Fruit fly (Drosophila melanogaster) whole organism, adult: ENCODE data around the gene et.

Source experiments
- CG11617 ChIP-seq: fragments of 200-800 bp; sonication (Bioruptor generic); optimal IDR thresholded peaks from 2 replicates; lab custom pipeline; 2017; ENCODE audit warnings: mild to moderate bottlenecking, missing biosample characterization, missing genetic modification reagents, missing genetic modification characterization
- CG12768 ChIP-seq: fragments of 200-800 bp; sonication (Bioruptor generic); optimal IDR thresholded peaks from 2 replicates; lab custom pipeline; 2017; ENCODE audit warnings: missing biosample characterization, missing genetic modification characterization, mild to moderate bottlenecking, moderate library complexity, missing genetic modification reagents
- CG1620 ChIP-seq: fragments of 200-800 bp; sonication (Bioruptor generic); optimal IDR thresholded peaks from 2 replicates; lab custom pipeline; 2016; ENCODE audit warnings: missing biosample characterization, missing genetic modification characterization
- CG7045 ChIP-seq: fragments of 200-800 bp; sonication (Bioruptor generic); optimal IDR thresholded peaks from 2 replicates; lab custom pipeline; 2017; ENCODE audit warnings: missing biosample characterization, mild to moderate bottlenecking, missing genetic modification characterization
- CG7101 ChIP-seq: fragments of 200-800 bp; sonication (Bioruptor generic); optimal IDR thresholded peaks from 2 replicates; lab custom pipeline; 2018; ENCODE audit warnings: missing biosample characterization, mild to moderate bottlenecking, missing genetic modification characterization, moderate library complexity
- Crg-1 ChIP-seq: fragments of 200-800 bp; sonication (Bioruptor generic); optimal IDR thresholded peaks from 2 replicates; lab custom pipeline; 2016; ENCODE audit warnings: missing biosample characterization, missing genetic modification characterization
- bab1 ChIP-seq: fragments of 200-800 bp; sonication (Bioruptor generic); optimal IDR thresholded peaks from 3 replicates; lab custom pipeline; 2019; ENCODE audit warnings: missing biosample characterization, mild to moderate bottlenecking, missing genetic modification characterization, moderate library complexity
- ovo ChIP-seq: fragments of 200-800 bp; sonication (Bioruptor generic); optimal IDR thresholded peaks from 2 replicates; lab custom pipeline; 2016; ENCODE audit warnings: missing biosample characterization, missing genetic modification characterization
- toe ChIP-seq: fragments of 200-800 bp; sonication (Bioruptor generic); optimal IDR thresholded peaks from 2 replicates; lab custom pipeline; 2016; ENCODE audit warnings: missing biosample characterization, missing genetic modification characterization

DNA sequence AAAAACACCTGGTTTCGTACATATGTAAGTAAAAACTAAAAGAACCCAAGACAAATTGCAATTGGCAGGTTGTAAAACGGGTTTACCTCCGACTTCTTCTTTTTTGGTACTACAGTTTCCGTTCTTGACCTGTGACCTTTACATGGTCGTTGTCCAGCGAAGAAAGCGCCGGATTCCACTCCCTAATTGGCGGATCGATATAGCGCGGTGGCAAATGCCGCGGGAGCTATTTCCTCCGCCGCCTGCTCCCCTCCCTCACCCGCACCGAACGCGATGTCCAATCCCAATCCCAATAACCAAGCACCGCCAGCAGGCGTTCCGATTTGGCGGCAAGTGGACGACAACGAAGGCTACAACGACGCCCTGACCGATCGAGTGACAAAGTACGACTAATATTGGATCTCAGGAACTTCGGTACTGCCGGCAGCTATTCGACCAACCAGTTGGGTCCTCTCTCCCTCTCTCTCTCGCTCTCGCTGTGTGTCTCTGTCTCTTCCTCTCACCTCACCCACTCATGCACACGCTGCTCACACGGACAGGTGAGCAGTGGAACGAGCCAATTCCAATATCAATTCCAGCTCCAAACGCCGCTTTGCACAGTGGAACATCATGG lies 13.0 kb downstream of the et start:
- TF ChIP-seq CG11617 = no peak
- TF ChIP-seq CG7045 = no peak
- no peak for TF ChIP-seq Crg-1 (GFP tag; lab: Kevin White, UChicago)
- peak; percentile 1 for TF ChIP-seq CG12768 (GFP tag; lab: Kevin White, UChicago)
- peak; percentile 29 for TF ChIP-seq CG1620 (GFP tag; lab: Kevin White, UChicago)
- peak; percentile 40 for TF ChIP-seq bab1 (GFP tag; lab: Kevin White, UChicago)
- TF ChIP-seq ovo (GFP tag; lab: Kevin White, UChicago) = no peak
- no peak for TF ChIP-seq CG7101
- TF ChIP-seq toe (GFP tag; lab: Kevin White, UChicago) = no peak
